Worm (Caenorhabditis elegans): ENCODE measurements around the gene cash-1.

ce11 chrV:10319434-10319833, 42.6 kb upstream of the cash-1 start, which contains the start of gene B0024.11:
- no peak for TF ChIP-seq skn-1 (tag; optimal IDR thresholded peaks at IDR 0.05)
- no peak for TF ChIP-seq unc-39 (tag; optimal IDR thresholded peaks at IDR 0.05)
- no peak for TF ChIP-seq nhr-12 (tag; optimal IDR thresholded peaks at IDR 0.05)
- TF ChIP-seq lsy-2 (tag; optimal IDR thresholded peaks at IDR 0.05): no peak

All from whole organism, L2 larva.